Worm (Caenorhabditis elegans) whole organism, L3 larva: ENCODE results near the gene fbxa-94.

ENCODE experiments used
- ZK546.5 ChIP-seq: sonication (generic microtip); optimal IDR thresholded peaks from 2 replicates; lab custom pipeline; 2017; ENCODE audit warnings: missing biosample characterization, missing genetic modification characterization
- ama-1 ChIP-seq: fragments of 150-350 bp; optimal IDR thresholded peaks from 2 replicates; lab custom pipeline; 2018
- ceh-16 ChIP-seq: sonication (generic microtip); optimal IDR thresholded peaks from 2 replicates; lab custom pipeline; 2017; ENCODE audit warnings: missing biosample characterization, missing genetic modification characterization
- daf-12 ChIP-seq: fragments of 150-350 bp; optimal IDR thresholded peaks from 2 replicates; lab custom pipeline; 2014; ENCODE audit warnings: missing biosample characterization, missing genetic modification reagents, missing genetic modification characterization
- egl-27 ChIP-seq: sonication (generic microtip); optimal IDR thresholded peaks from 4 replicates; lab custom pipeline; 2017; ENCODE audit warnings: missing biosample characterization, missing genetic modification reagents, missing genetic modification characterization
- egl-5 ChIP-seq: fragments of 150-350 bp; optimal IDR thresholded peaks from 2 replicates; lab custom pipeline; 2017; ENCODE audit warnings: missing biosample characterization, missing genetic modification reagents, missing genetic modification characterization, inconsistent platforms
- elt-2 ChIP-seq: sonication (generic microtip); optimal IDR thresholded peaks from 2 replicates; lab custom pipeline; 2016; ENCODE audit warnings: missing genetic modification reagents, mild to moderate bottlenecking, missing genetic modification characterization, missing compliant biosample characterization
- elt-3 ChIP-seq, 3 experiments: fragments of 150-350 bp in 1 of 3; sonication (generic microtip) in 2 of 3; optimal IDR thresholded peaks; 2 replicates in 2 of 3; 4 replicates in 1 of 3; lab custom pipeline; 2014 to 2017; ENCODE audit warnings: missing biosample characterization in 3 of 3, missing genetic modification characterization in 3 of 3
- hmg-11 ChIP-seq: sonication (generic microtip); optimal IDR thresholded peaks from 2 replicates; lab custom pipeline; 2016; ENCODE audit warnings: missing genetic modification characterization, missing compliant biosample characterization
- jun-1 ChIP-seq: fragments of 150-350 bp; optimal IDR thresholded peaks from 2 replicates; lab custom pipeline; 2014; ENCODE audit warnings: missing biosample characterization, missing genetic modification reagents, missing genetic modification characterization
- lin-39 ChIP-seq: fragments of 150-350 bp; optimal IDR thresholded peaks from 2 replicates; lab custom pipeline; 2018; ENCODE audit warnings: missing biosample characterization, missing genetic modification reagents, missing genetic modification characterization
- lsy-12 ChIP-seq: sonication (generic microtip); optimal IDR thresholded peaks from 2 replicates; lab custom pipeline; 2016; ENCODE audit warnings: mild to moderate bottlenecking, missing genetic modification characterization, missing compliant biosample characterization
- mdl-1 ChIP-seq: fragments of 150-350 bp; optimal IDR thresholded peaks from 2 replicates; lab custom pipeline; 2014; ENCODE audit warnings: missing biosample characterization, missing genetic modification characterization
- mml-1 ChIP-seq: fragments of 150-350 bp; sonication (generic microtip); optimal IDR thresholded peaks from 3 replicates; lab custom pipeline; 2014; ENCODE audit warnings: missing biosample characterization, missing genetic modification characterization
- nfya-1 ChIP-seq: sonication (generic microtip); optimal IDR thresholded peaks from 2 replicates; lab custom pipeline; 2017; ENCODE audit warnings: missing genetic modification characterization, mild to moderate bottlenecking, missing compliant biosample characterization, antibody characterized with exemption, moderate library complexity; ENCODE audit not compliant: insufficient read depth
- nhr-11 ChIP-seq: fragments of 150-350 bp; optimal IDR thresholded peaks from 2 replicates; lab custom pipeline; 2014; ENCODE audit warnings: missing biosample characterization, missing genetic modification characterization
- nhr-12 ChIP-seq: fragments of 150-350 bp; optimal IDR thresholded peaks from 2 replicates; lab custom pipeline; 2014; ENCODE audit warnings: missing biosample characterization, missing genetic modification characterization
- nhr-23 ChIP-seq: fragments of 150-350 bp; optimal IDR thresholded peaks from 2 replicates; lab custom pipeline; 2014; ENCODE audit warnings: missing biosample characterization, missing genetic modification reagents, missing genetic modification characterization
- nhr-237 ChIP-seq: fragments of 150-350 bp; optimal IDR thresholded peaks from 2 replicates; lab custom pipeline; 2014; ENCODE audit warnings: missing biosample characterization, missing genetic modification characterization
- nhr-25 ChIP-seq: sonication (generic microtip); optimal IDR thresholded peaks from 2 replicates; lab custom pipeline; 2017; ENCODE audit warnings: missing biosample characterization, missing genetic modification characterization
- nhr-28 ChIP-seq: fragments of 150-350 bp; optimal IDR thresholded peaks from 2 replicates; lab custom pipeline; 2014; ENCODE audit warnings: missing biosample characterization, missing genetic modification characterization
- nhr-76 ChIP-seq: fragments of 150-350 bp; sonication (generic microtip); optimal IDR thresholded peaks from 5 replicates; lab custom pipeline; 2014; ENCODE audit warnings: missing biosample characterization, missing genetic modification characterization
- nhr-77 ChIP-seq: fragments of 150-350 bp; optimal IDR thresholded peaks from 2 replicates; lab custom pipeline; 2014; ENCODE audit warnings: missing biosample characterization, missing genetic modification characterization
- pha-4 ChIP-seq: fragments of 150-350 bp; optimal IDR thresholded peaks from 2 replicates; lab custom pipeline; 2014; ENCODE audit warnings: missing biosample characterization, missing genetic modification reagents, missing genetic modification characterization
- pqm-1 ChIP-seq: fragments of 150-350 bp; optimal IDR thresholded peaks from 2 replicates; lab custom pipeline; 2017; ENCODE audit warnings: missing biosample characterization, missing genetic modification characterization, inconsistent platforms
- sea-2 ChIP-seq: fragments of 150-350 bp; sonication (generic microtip); optimal IDR thresholded peaks from 4 replicates; lab custom pipeline; 2014; ENCODE audit warnings: missing biosample characterization, missing genetic modification reagents, missing genetic modification characterization
- skn-1 ChIP-seq: fragments of 150-350 bp; optimal IDR thresholded peaks from 2 replicates; lab custom pipeline; 2014; ENCODE audit warnings: missing biosample characterization, missing genetic modification characterization
- snpc-4 ChIP-seq: fragments of 150-350 bp; optimal IDR thresholded peaks from 2 replicates; lab custom pipeline; 2014; ENCODE audit warnings: missing biosample characterization, missing genetic modification characterization
- tbx-2 ChIP-seq: sonication (generic microtip); optimal IDR thresholded peaks from 2 replicates; lab custom pipeline; 2016; ENCODE audit warnings: mild to moderate bottlenecking, missing genetic modification characterization, missing compliant biosample characterization
- zag-1 ChIP-seq: fragments of 150-350 bp; optimal IDR thresholded peaks from 2 replicates; lab custom pipeline; 2014; ENCODE audit warnings: missing biosample characterization, missing genetic modification characterization
- ztf-11 ChIP-seq: fragments of 150-350 bp; optimal IDR thresholded peaks from 2 replicates; lab custom pipeline; 2014; ENCODE audit warnings: missing biosample characterization, missing genetic modification characterization

Gene fbxa-94

DNA sequence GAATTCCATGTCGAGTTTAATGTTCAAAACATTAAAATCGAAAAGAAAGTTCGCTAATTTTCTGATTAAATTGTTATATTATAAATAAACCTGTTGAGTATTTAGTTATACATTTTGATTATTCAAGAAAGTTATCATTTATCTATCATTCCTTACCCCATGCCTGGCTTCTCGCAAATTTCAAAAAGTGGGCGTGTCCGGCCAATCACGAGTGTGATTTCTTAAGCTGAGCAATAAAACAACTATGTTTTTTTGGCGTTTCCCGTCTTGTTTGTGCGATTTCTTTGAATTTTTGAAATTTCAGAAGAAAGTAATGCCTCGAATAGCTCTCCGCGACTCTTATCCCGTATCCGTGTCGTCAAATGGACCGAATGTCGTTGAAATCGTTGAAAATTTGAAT, at the start of gene fbxa-94:
Gene fbxa-94 (plus strand): TSS at position 301 of the 400 bp plus-strand sequence.
- TF ChIP-seq tbx-2 (tag; lab: Kevin White, UChicago): no peak
- peak; percentile 42 for TF ChIP-seq nfya-1 (tag; lab: Kevin White, UChicago)

DNA sequence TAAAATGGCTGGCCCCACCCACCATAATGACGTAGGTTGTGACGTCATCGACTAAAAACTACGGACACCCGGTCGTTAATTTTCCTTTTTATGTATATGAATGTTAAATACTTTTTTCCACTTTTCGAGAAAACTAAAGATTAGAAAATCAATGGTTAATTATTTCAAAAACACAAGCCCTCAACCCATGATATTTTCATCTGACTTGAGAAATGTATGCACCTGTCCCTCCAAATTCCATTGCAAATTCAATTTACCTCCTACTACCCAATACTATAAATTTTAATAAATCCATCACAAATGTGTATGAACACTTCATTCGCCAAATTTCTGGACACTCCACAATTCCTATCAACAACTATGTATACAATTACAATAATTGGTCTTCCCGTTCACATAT, 43.6 kb upstream of the fbxa-94 start, which contains the start of gene srh-276:
Gene srh-276 (plus strand): TSS at position 301 of the 400 bp plus-strand sequence.
- TF ChIP-seq snpc-4: no peak
- TF ChIP-seq zag-1 (tag; lab: Kevin White, UChicago): no peak
- TF ChIP-seq ztf-11 (tag; lab: Kevin White, UChicago): no peak
- no peak for TF ChIP-seq pqm-1 (tag; lab: Kevin White, UChicago)
- no peak for TF ChIP-seq egl-5 (tag; lab: Kevin White, UChicago)
- TF ChIP-seq nfya-1 (tag; lab: Kevin White, UChicago): no peak
- TF ChIP-seq nhr-25 (tag; lab: Kevin White, UChicago): no peak
- no peak for TF ChIP-seq nhr-237 (tag; lab: Kevin White, UChicago)
- TF ChIP-seq lsy-12: no peak
- TF ChIP-seq ceh-16 (tag; lab: Kevin White, UChicago): no peak
- no peak for TF ChIP-seq egl-27
- TF ChIP-seq nhr-77 (tag; lab: Kevin White, UChicago): no peak
- no peak for TF ChIP-seq hmg-11 (tag; lab: Kevin White, UChicago)

DNA sequence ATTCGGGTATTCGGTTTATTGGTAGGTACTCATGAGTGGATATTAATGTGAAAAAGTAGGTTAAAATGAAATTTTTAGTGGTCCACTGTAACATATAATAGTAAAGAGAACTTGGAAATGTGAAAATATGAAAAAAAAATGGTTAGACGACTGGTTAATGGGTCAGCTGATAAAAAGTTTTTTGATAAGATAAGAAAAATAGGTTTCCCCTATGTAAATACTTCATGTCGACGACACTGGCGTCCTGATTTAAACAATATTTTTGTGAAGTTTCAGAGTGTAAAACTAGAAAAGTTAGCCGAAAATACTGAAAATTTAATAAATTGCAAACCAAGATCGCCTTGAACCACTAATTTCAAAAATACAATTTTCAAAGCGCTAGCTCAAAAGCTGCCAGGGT, 39.6 kb upstream of the fbxa-94 start, which contains the start of gene F21A3.11:
Gene F21A3.11 (minus strand): TSS at position 117 of the 400 bp plus-strand sequence.
- no peak for TF ChIP-seq snpc-4
- TF ChIP-seq mml-1 (tag; lab: Kevin White, UChicago): no peak
- TF ChIP-seq elt-2 (tag; lab: Kevin White, UChicago): peak; percentile 73
- peak; percentile 54 for TF ChIP-seq pha-4 (tag; lab: Kevin White, UChicago)
- TF ChIP-seq pqm-1 (tag; lab: Kevin White, UChicago): peak; percentile 31

DNA sequence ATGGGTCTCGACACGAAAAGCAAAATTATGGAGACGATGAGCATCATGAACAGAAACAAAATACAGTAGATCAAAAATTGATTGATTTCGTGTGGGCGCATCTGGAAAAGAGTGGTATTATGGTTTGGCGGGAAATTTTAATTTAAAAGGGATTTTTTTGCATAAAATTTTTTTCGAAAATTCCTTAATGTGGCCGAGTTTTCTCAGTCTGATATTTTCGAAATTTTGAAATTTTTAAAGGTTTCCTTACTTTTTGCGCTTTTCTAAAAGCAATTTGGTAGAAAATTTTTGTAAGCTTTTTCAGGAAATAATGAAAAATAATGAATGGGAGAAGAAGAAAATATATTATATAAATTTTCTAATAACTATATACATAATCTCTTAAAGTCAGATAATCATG, 38.8 kb upstream of the fbxa-94 start, which contains the start of gene F21A3.2:
Gene F21A3.2 (minus strand): TSS at position 101 of the 400 bp plus-strand sequence.
- no peak for TF ChIP-seq lin-39 (tag; lab: Kevin White, UChicago)
- TF ChIP-seq ztf-11 (tag; lab: Kevin White, UChicago): no peak
- no peak for TF ChIP-seq nhr-11 (tag; lab: Kevin White, UChicago)
- TF ChIP-seq nhr-77 (tag; lab: Kevin White, UChicago): no peak
- TF ChIP-seq ama-1: no peak
- no peak for TF ChIP-seq nhr-28 (tag; lab: Kevin White, UChicago)
- TF ChIP-seq nhr-76 (tag; lab: Kevin White, UChicago): no peak
- TF ChIP-seq mdl-1: no peak
- no peak for TF ChIP-seq sea-2 (GFP tag; lab: Kevin White, UChicago)
- TF ChIP-seq ZK546.5 (tag; lab: Kevin White, UChicago): no peak
- no peak for TF ChIP-seq nhr-23 (tag; lab: Kevin White, UChicago)
- no peak for TF ChIP-seq ceh-16 (tag; lab: Kevin White, UChicago)
- TF ChIP-seq elt-3 (tag; optimal IDR thresholded peaks at IDR 0.05; lab: Kevin White, UChicago): no peak

DNA sequence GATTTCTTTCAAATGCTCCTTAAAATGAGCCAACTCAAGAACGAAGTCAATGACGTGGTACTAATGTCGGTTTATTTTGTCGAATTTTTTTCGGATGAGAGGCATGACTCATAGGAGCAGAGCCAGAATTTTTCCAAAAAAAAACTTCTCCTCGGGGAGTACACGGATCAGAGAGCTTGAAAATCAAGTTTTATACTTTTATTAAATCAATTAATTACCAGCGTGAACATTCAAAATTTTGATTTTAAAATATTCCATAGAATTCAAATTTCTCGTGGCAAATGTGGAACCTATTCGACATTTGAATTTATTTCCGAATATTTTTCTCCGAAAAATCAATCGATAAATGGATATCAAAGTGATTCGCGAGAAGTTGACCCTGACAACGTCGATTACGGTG, 36.4 kb upstream of the fbxa-94 start, which contains the start of gene F21A3.4:
Gene F21A3.4 (plus strand): TSS at position 301 of the 400 bp plus-strand sequence.
- TF ChIP-seq elt-3 (tag; optimal IDR thresholded peaks at IDR 0.05; lab: Kevin White, UChicago) (no peak), jun-1 (tag; lab: Kevin White, UChicago) (no peak), nhr-12 (tag; lab: Kevin White, UChicago) (no peak), nfya-1 (tag; lab: Kevin White, UChicago) (no peak), elt-2 (tag; lab: Kevin White, UChicago) (no peak), nhr-77 (tag; lab: Kevin White, UChicago) (no peak), nhr-76 (tag; lab: Kevin White, UChicago) (no peak), daf-12 (tag; lab: Kevin White, UChicago) (no peak), skn-1 (tag; lab: Kevin White, UChicago) (no peak), pqm-1 (tag; lab: Kevin White, UChicago) (no peak), snpc-4 (no peak), lin-39 (tag; lab: Kevin White, UChicago) (no peak)
- TF ChIP-seq, all 47 proteins: peak for 0
